Fruit fly (Drosophila melanogaster) whole organism: Measurements from ENCODE around the gene Drsl1.

Source experiments
- Dll ChIP-seq: fragments of >200 bp; optimal IDR thresholded peaks from 2 replicates; lab custom pipeline; 2017
- pan ChIP-seq: fragments of >200 bp; optimal IDR thresholded peaks from 2 replicates; lab custom pipeline; 2017

dm6 chr3L:3348956-3349824, 13.6 kb upstream of the Drsl1 start:
- no peak for TF ChIP-seq pan (lab: Kevin White, UChicago)
- no peak for TF ChIP-seq Dll (lab: Kevin White, UChicago)
